Worm (Caenorhabditis elegans) whole organism, late embryonic: ENCODE results near the gene F54C4.4.

Experiments used
- C08G9.2 ChIP-seq: sonication (generic microtip); optimal IDR thresholded peaks from 2 replicates; lab custom pipeline; 2016; ENCODE audit warnings: mild to moderate bottlenecking, missing genetic modification characterization, moderate library complexity, missing compliant biosample characterization
- C38D4.7 ChIP-seq: fragments of 200-800 bp; sonication (Bioruptor generic); optimal IDR thresholded peaks from 2 replicates; lab custom pipeline; 2018; ENCODE audit warnings: mild to moderate bottlenecking, missing genetic modification characterization, moderate library complexity, missing compliant biosample characterization
- K09A11.1 ChIP-seq: sonication (generic microtip); optimal IDR thresholded peaks from 2 replicates; lab custom pipeline; 2017; ENCODE audit warnings: antibody characterized with exemption, mild to moderate bottlenecking, missing genetic modification characterization, missing compliant biosample characterization; ENCODE audit not compliant: insufficient read depth
- ceh-14 ChIP-seq: sonication (generic microtip); optimal IDR thresholded peaks from 2 replicates; lab custom pipeline; 2016; ENCODE audit warnings: missing genotype, missing genetic modification characterization, missing compliant biosample characterization
- ceh-18 ChIP-seq: sonication (generic microtip); optimal IDR thresholded peaks from 2 replicates; lab custom pipeline; 2016; ENCODE audit warnings: missing genetic modification characterization, missing compliant biosample characterization
- ceh-30 ChIP-seq: fragments of 150-350 bp; optimal IDR thresholded peaks from 2 replicates; lab custom pipeline; 2014; ENCODE audit warnings: missing biosample characterization, missing genetic modification characterization
- ceh-31 ChIP-seq: sonication (generic microtip); optimal IDR thresholded peaks from 2 replicates; lab custom pipeline; 2016; ENCODE audit warnings: missing genetic modification characterization, missing compliant biosample characterization
- ceh-34 ChIP-seq: sonication (generic microtip); optimal IDR thresholded peaks from 2 replicates; lab custom pipeline; 2016; ENCODE audit warnings: mild to moderate bottlenecking, missing genetic modification characterization, missing compliant biosample characterization
- ceh-6 ChIP-seq: fragments of 200-800 bp; sonication (Bioruptor generic); optimal IDR thresholded peaks from 2 replicates; lab custom pipeline; 2018; ENCODE audit warnings: mild to moderate bottlenecking, missing genetic modification characterization, missing compliant biosample characterization
- ceh-9 ChIP-seq: sonication (generic microtip); optimal IDR thresholded peaks from 2 replicates; lab custom pipeline; 2016; ENCODE audit warnings: mild to moderate bottlenecking, missing genetic modification characterization, inconsistent platforms, missing compliant biosample characterization
- che-1 ChIP-seq: sonication (generic microtip); optimal IDR thresholded peaks from 2 replicates; lab custom pipeline; 2016; ENCODE audit warnings: mild to moderate bottlenecking, missing genetic modification characterization, missing compliant biosample characterization
- dve-1 ChIP-seq: sonication (generic microtip); optimal IDR thresholded peaks from 2 replicates; lab custom pipeline; 2017; ENCODE audit warnings: antibody characterized with exemption, mild to moderate bottlenecking, missing genetic modification characterization, missing compliant biosample characterization
- elt-2 ChIP-seq: sonication (generic microtip); optimal IDR thresholded peaks from 2 replicates; lab custom pipeline; 2016; ENCODE audit warnings: missing genetic modification reagents, missing genetic modification characterization, missing compliant biosample characterization
- elt-4 ChIP-seq: sonication (generic microtip); optimal IDR thresholded peaks from 2 replicates; lab custom pipeline; 2016; ENCODE audit warnings: missing genetic modification characterization, missing compliant biosample characterization
- ets-4 ChIP-seq: sonication (generic microtip); optimal IDR thresholded peaks from 2 replicates; lab custom pipeline; 2016; ENCODE audit warnings: missing genetic modification characterization, missing compliant biosample characterization
- fax-1 ChIP-seq: sonication (generic microtip); optimal IDR thresholded peaks from 2 replicates; lab custom pipeline; 2016; ENCODE audit warnings: missing genotype, missing genetic modification characterization, missing compliant biosample characterization
- fkh-10 ChIP-seq: fragments of 150-350 bp; optimal IDR thresholded peaks from 2 replicates; lab custom pipeline; 2014; ENCODE audit warnings: missing biosample characterization, missing genetic modification reagents, missing genetic modification characterization
- gmeb-2 ChIP-seq: sonication (generic microtip); optimal IDR thresholded peaks from 2 replicates; lab custom pipeline; 2016; ENCODE audit warnings: missing genetic modification characterization, inconsistent platforms, missing compliant biosample characterization
- lin-11 ChIP-seq: fragments of 200-800 bp; sonication (Bioruptor generic); optimal IDR thresholded peaks from 2 replicates; lab custom pipeline; 2018; ENCODE audit warnings: mild to moderate bottlenecking, missing genetic modification characterization, missing compliant biosample characterization
- mec-3 ChIP-seq: sonication (generic microtip); optimal IDR thresholded peaks from 2 replicates; lab custom pipeline; 2016; ENCODE audit warnings: borderline replicate concordance, missing genetic modification characterization, missing compliant biosample characterization
- nhr-11 ChIP-seq: fragments of 150-350 bp; optimal IDR thresholded peaks from 2 replicates; lab custom pipeline; 2014; ENCODE audit warnings: missing biosample characterization, missing genetic modification characterization
- nhr-232 ChIP-seq: sonication (generic microtip); optimal IDR thresholded peaks from 2 replicates; lab custom pipeline; 2016; ENCODE audit warnings: missing genetic modification characterization, missing compliant biosample characterization
- npax-4 ChIP-seq: sonication (generic microtip); optimal IDR thresholded peaks from 2 replicates; lab custom pipeline; 2016; ENCODE audit warnings: missing genetic modification characterization, missing compliant biosample characterization
- pax-1 ChIP-seq: fragments of 150-350 bp; optimal IDR thresholded peaks from 2 replicates; lab custom pipeline; 2014; ENCODE audit warnings: missing biosample characterization, missing genetic modification characterization
- pha-2 ChIP-seq: sonication (generic microtip); optimal IDR thresholded peaks from 2 replicates; lab custom pipeline; 2017; ENCODE audit warnings: mild to moderate bottlenecking, missing genetic modification characterization, missing compliant biosample characterization
- pqm-1 ChIP-seq: sonication (generic microtip); optimal IDR thresholded peaks from 2 replicates; lab custom pipeline; 2016; ENCODE audit warnings: missing genetic modification characterization, missing compliant biosample characterization
- pros-1 ChIP-seq: fragments of 150-350 bp; optimal IDR thresholded peaks from 2 replicates; lab custom pipeline; 2014; ENCODE audit warnings: missing biosample characterization, missing genetic modification reagents, missing genetic modification characterization
- rnt-1 ChIP-seq: sonication (generic microtip); optimal IDR thresholded peaks from 2 replicates; lab custom pipeline; 2016; ENCODE audit warnings: missing genetic modification characterization, missing compliant biosample characterization
- sdc-2 ChIP-seq: sonication (generic microtip); optimal IDR thresholded peaks from 2 replicates; lab custom pipeline; 2016; ENCODE audit warnings: missing genotype, missing genetic modification characterization, missing compliant biosample characterization
- sox-4 ChIP-seq: sonication (generic microtip); optimal IDR thresholded peaks from 2 replicates; lab custom pipeline; 2017; ENCODE audit warnings: mild to moderate bottlenecking, missing genetic modification characterization, inconsistent platforms, missing compliant biosample characterization
- tbx-2 ChIP-seq: sonication (generic microtip); optimal IDR thresholded peaks from 2 replicates; lab custom pipeline; 2016; ENCODE audit warnings: missing genetic modification characterization, missing compliant biosample characterization
- tbx-7 ChIP-seq: sonication (generic microtip); optimal IDR thresholded peaks from 2 replicates; lab custom pipeline; 2016; ENCODE audit warnings: missing genotype, missing genetic modification characterization, missing compliant biosample characterization
- unc-55 ChIP-seq: sonication (generic microtip); optimal IDR thresholded peaks from 2 replicates; lab custom pipeline; 2017; ENCODE audit warnings: missing biosample characterization, missing genetic modification reagents, missing genetic modification characterization
- unc-86 ChIP-seq: sonication (generic microtip); optimal IDR thresholded peaks from 2 replicates; lab custom pipeline; 2016; ENCODE audit warnings: missing genetic modification characterization, missing compliant biosample characterization
- zip-5 ChIP-seq: sonication (generic microtip); optimal IDR thresholded peaks from 2 replicates; lab custom pipeline; 2016; ENCODE audit warnings: missing genetic modification characterization, missing compliant biosample characterization
- ztf-16 ChIP-seq: sonication (generic microtip); optimal IDR thresholded peaks from 2 replicates; lab custom pipeline; 2017; ENCODE audit warnings: missing genetic modification characterization, missing compliant biosample characterization

The F54C4.4 gene

ce11 chrIII:50418-50817 is 36.8 kb downstream of the F54C4.4 start:
- TF ChIP-seq che-1 (no peak), C38D4.7 (GFP tag; lab: Kevin White, UChicago) (no peak), unc-55 (no peak), K09A11.1 (tag; lab: Kevin White, UChicago) (no peak), fkh-10 (GFP tag; lab: Kevin White, UChicago) (no peak), ets-4 (tag; lab: Kevin White, UChicago) (no peak), pros-1 (tag; lab: Kevin White, UChicago) (no peak), elt-4 (no peak), tbx-7 (no peak), lin-11 (tag; lab: Kevin White, UChicago) (no peak), ceh-30 (tag; lab: Kevin White, UChicago) (no peak), gmeb-2 (tag; lab: Kevin White, UChicago) (no peak), tbx-2 (tag; lab: Kevin White, UChicago) (no peak), ceh-9 (tag; lab: Kevin White, UChicago) (no peak), ceh-14 (tag; lab: Kevin White, UChicago) (no peak), ceh-18 (tag; lab: Kevin White, UChicago) (no peak), nhr-232 (tag; lab: Kevin White, UChicago) (no peak)
- TF ChIP-seq, all 69 proteins: peak for 0

ce11 chrIII:49064-49463 is 38.1 kb downstream of the F54C4.4 start:
- TF ChIP-seq che-1, result no peak
- no peak for TF ChIP-seq C08G9.2 (tag; lab: Kevin White, UChicago)
- TF ChIP-seq ceh-6 (GFP tag; lab: Kevin White, UChicago), result no peak

ce11 chrIII:48329-48728 is 38.9 kb downstream of the F54C4.4 start:
- TF ChIP-seq unc-86 (tag; lab: Kevin White, UChicago) (peak; percentile 24), pqm-1 (tag; lab: Kevin White, UChicago) (no peak), npax-4 (no peak), ets-4 (tag; lab: Kevin White, UChicago) (no peak)
- TF ChIP-seq, all 69 proteins: peak for 1

DNA sequence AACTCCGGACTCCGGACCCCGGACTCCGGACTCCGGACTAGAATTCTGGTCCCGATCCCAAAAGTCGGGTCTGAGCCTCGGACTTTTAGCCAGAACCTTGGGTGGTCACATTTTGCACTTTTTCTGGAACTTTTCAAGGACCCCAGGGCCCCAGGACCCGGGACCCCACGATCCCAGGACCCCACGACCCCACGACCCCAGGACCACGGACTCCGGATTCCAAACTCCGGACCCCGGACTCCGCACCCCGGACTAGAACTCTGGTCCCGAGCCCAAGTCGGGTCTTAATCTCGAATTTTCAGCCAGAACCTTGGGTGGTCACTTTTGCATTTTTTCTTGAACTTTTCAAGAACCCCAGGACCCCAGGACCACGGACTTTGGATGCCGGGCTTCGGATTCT is 44.5 kb downstream of the F54C4.4 start:
- no peak for TF ChIP-seq ets-4 (tag; lab: Kevin White, UChicago)
- TF ChIP-seq rnt-1 (tag; lab: Kevin White, UChicago), result no peak
- TF ChIP-seq ceh-34 (tag; lab: Kevin White, UChicago), result no peak
- TF ChIP-seq ceh-31 (tag; lab: Kevin White, UChicago), result no peak
- no peak for TF ChIP-seq ceh-9 (tag; lab: Kevin White, UChicago)
- no peak for TF ChIP-seq C38D4.7 (GFP tag; lab: Kevin White, UChicago)
- no peak for TF ChIP-seq fax-1
- no peak for TF ChIP-seq pqm-1 (tag; lab: Kevin White, UChicago)
- no peak for TF ChIP-seq pax-1
- TF ChIP-seq fkh-10 (GFP tag; lab: Kevin White, UChicago), result no peak
- TF ChIP-seq pha-2 (tag; lab: Kevin White, UChicago), result no peak
- TF ChIP-seq, all 69 proteins: peak for 0

DNA sequence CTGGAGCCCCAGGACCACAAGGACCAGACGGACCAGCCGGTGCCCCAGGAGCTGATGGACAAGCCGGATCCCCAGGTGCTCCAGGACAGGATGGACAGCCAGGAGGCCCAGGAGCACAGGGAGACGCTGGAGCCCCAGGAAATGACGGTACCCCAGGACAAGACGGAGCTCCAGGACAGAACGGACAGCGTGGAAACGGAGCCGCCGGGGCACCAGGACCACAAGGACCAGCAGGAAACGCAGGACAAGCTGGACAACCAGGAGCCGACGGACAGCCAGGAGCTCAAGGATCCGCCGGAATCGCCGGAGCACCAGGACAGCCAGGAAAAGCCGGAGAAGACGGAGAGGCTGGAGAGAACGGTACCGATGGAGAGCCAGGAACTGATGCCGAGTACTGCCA is 45.7 kb downstream of the F54C4.4 start:
- TF ChIP-seq ztf-16 (tag; lab: Kevin White, UChicago), result no peak
- TF ChIP-seq zip-5 (tag; lab: Kevin White, UChicago), result no peak
- TF ChIP-seq, all 69 proteins: peak for 0

DNA sequence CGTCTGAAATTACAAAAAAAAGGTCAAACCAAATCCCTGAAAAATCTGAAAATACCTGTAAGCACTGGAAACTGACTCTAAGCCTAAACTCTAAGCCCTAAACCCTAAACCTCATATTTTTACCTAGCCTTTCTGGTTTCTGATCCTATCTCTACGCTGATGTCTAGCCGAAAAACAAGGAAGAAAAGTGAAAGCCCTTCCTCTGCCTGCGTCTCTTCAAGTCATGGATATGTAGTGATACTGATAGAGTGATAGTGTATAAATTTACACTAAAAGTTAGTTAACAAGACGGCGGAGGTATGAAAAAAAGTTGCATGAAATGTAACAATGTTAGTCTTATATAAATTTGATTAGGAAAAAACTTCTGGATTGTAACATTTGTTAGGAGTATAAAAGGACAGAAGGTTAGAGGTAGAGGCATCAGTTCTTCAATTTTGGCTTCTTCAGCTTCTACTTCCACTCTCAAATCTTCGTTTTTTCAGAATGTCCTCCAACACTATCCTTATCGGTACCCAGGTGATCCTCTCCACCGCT is 46.5 kb downstream of the F54C4.4 start, which contains the start of gene col-88:
col-88 (plus strand) TSS at position 484 of the 534 bp plus-strand sequence.
- TF ChIP-seq sdc-2 (tag; lab: Kevin White, UChicago) (no peak), ceh-30 (tag; lab: Kevin White, UChicago) (no peak), lin-11 (tag; lab: Kevin White, UChicago) (no peak), fkh-10 (GFP tag; lab: Kevin White, UChicago) (no peak), C08G9.2 (tag; lab: Kevin White, UChicago) (no peak), elt-4 (no peak), rnt-1 (tag; lab: Kevin White, UChicago) (no peak), mec-3 (no peak), sox-4 (no peak), pha-2 (tag; lab: Kevin White, UChicago) (no peak), pros-1 (tag; lab: Kevin White, UChicago) (no peak), ceh-34 (tag; lab: Kevin White, UChicago) (no peak), nhr-11 (no peak), elt-2 (tag; lab: Kevin White, UChicago) (no peak), dve-1 (tag; lab: Kevin White, UChicago) (no peak)
